Worm (Caenorhabditis elegans) whole organism, dauer: ENCODE data around the gene F54F12.1.

ENCODE experiments used
- unc-62 ChIP-seq: sonication (generic microtip); optimal IDR thresholded peaks from 2 replicates; lab custom pipeline; 2017; ENCODE audit warnings: missing biosample characterization, missing genetic modification reagents, missing genetic modification characterization

F54F12.1 gene

ce11 chrIII:13055342-13055741 is at the start of gene F54F12.1:
Gene F54F12.1 (minus strand): TSS chrIII:13055442.
- TF ChIP-seq unc-62, result no peak

- no peak for TF ChIP-seq unc-62
Observed at ce11 chrIII:13104410-13104809, 49.2 kb upstream of the F54F12.1 start.

- TF ChIP-seq unc-62, result no peak
Observed at ce11 chrIII:13103980-13104379, 48.7 kb upstream of the F54F12.1 start.

ce11 chrIII:13101070-13101469 is 45.8 kb upstream of the F54F12.1 start:
- no peak for TF ChIP-seq unc-62

- no peak for TF ChIP-seq unc-62
Observed at ce11 chrIII:13099190-13099875, 44.1 kb upstream of the F54F12.1 start, which contains the start of gene pqn-83. Gene pqn-83 (minus strand): TSS chrIII:13099461.

- TF ChIP-seq unc-62, result no peak
Observed at ce11 chrIII:13092352-13092751, 37.1 kb upstream of the F54F12.1 start.

- TF ChIP-seq unc-62, result no peak
Observed at ce11 chrIII:13091072-13091538, 35.9 kb upstream of the F54F12.1 start, which contains the start of gene Y39E4B.13. Gene Y39E4B.13 (plus strand): TSS chrIII:13091122.

ce11 chrIII:13087437-13087836 is 32.2 kb upstream of the F54F12.1 start:
- no peak for TF ChIP-seq unc-62

ce11 chrIII:13071432-13072259 is 16.4 kb upstream of the F54F12.1 start:
- no peak for TF ChIP-seq unc-62

- TF ChIP-seq unc-62, result no peak
Observed at ce11 chrIII:13070548-13071050, 15.4 kb upstream of the F54F12.1 start, which contains the start of gene Y39E4B.6. Gene Y39E4B.6 (plus strand): TSS chrIII:13070756.

- TF ChIP-seq unc-62, result no peak
Observed at ce11 chrIII:13069416-13069815, 14.2 kb upstream of the F54F12.1 start.

- no peak for TF ChIP-seq unc-62
Observed at ce11 chrIII:13067884-13068767, 12.9 kb upstream of the F54F12.1 start.

- no peak for TF ChIP-seq unc-62
Observed at ce11 chrIII:13066828-13067227, 11.6 kb upstream of the F54F12.1 start.

- no peak for TF ChIP-seq unc-62
Observed at ce11 chrIII:13065694-13066093, 10.5 kb upstream of the F54F12.1 start.

ce11 chrIII:13064213-13065184 is 9.3 kb upstream of the F54F12.1 start:
- TF ChIP-seq unc-62, result no peak
